Worm (Caenorhabditis elegans) whole organism, late embryonic: Measurements from ENCODE around the gene hrpa-1.

Experiments used
- C08G9.2 ChIP-seq: sonication (generic microtip); optimal IDR thresholded peaks from 2 replicates; lab custom pipeline; 2016; ENCODE audit warnings: mild to moderate bottlenecking, missing genetic modification characterization, moderate library complexity, missing compliant biosample characterization
- dmd-4 ChIP-seq: sonication (generic microtip); optimal IDR thresholded peaks from 2 replicates; lab custom pipeline; 2016; ENCODE audit warnings: borderline replicate concordance, missing genetic modification characterization, missing compliant biosample characterization
- mec-3 ChIP-seq: sonication (generic microtip); optimal IDR thresholded peaks from 2 replicates; lab custom pipeline; 2016; ENCODE audit warnings: borderline replicate concordance, missing genetic modification characterization, missing compliant biosample characterization
- pha-4 ChIP-seq: fragments of 150-350 bp; optimal IDR thresholded peaks from 2 replicates; lab custom pipeline; 2018; ENCODE audit warnings: missing biosample characterization, missing genetic modification reagents, missing genetic modification characterization
- unc-55 ChIP-seq: sonication (generic microtip); optimal IDR thresholded peaks from 2 replicates; lab custom pipeline; 2017; ENCODE audit warnings: missing biosample characterization, missing genetic modification reagents, missing genetic modification characterization
- unc-86 ChIP-seq: sonication (generic microtip); optimal IDR thresholded peaks from 2 replicates; lab custom pipeline; 2016; ENCODE audit warnings: missing genetic modification characterization, missing compliant biosample characterization

DNA sequence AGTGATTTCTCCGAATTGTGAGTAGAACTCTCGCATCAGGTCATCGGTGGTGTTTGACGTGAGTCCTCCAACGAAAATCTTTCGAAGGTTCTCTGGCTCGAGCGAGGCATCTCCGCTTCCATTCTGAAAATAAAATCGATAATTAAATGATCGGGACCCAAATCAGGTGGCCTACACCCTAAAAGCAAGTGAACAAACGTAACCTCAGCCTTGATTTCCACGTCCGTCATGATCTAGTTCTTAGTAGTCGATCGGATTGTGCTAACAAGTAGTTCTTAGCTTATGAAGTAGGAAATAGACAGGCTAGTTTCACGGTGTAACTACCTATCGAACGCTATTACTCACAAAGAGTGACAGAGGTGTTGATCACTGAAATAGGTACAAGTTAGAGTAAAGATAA, 491 bp downstream of the hrpa-1 start:
- TF ChIP-seq pha-4 (no peak), dmd-4 (tag; lab: Kevin White, UChicago) (no peak), mec-3 (tag; lab: Kevin White, UChicago) (no peak), unc-86 (tag; lab: Kevin White, UChicago) (no peak), C08G9.2 (tag; lab: Kevin White, UChicago) (no peak), unc-55 (GFP tag; lab: Kevin White, UChicago) (no peak)
